Fruit fly (Drosophila melanogaster) whole organism, embryonic: ENCODE measurements around the gene pit.

Experiments used
- Aef1 ChIP-seq: fragments of 200-800 bp; sonication (Bioruptor generic); IDR thresholded peaks from 3 replicates; pipeline ENCODE4 v1.3.6; 2022; ENCODE audit warnings: missing biosample characterization, missing genetic modification characterization
- B-H2 ChIP-seq: fragments of 200-800 bp; sonication (Bioruptor generic); optimal IDR thresholded peaks from 2 replicates; lab custom pipeline; 2018; ENCODE audit warnings: missing biosample characterization, mild to moderate bottlenecking, missing genetic modification characterization
- BEAF-32 ChIP-seq: fragments of 200-800 bp; sonication (Bioruptor generic); optimal IDR thresholded peaks from 3 replicates; lab custom pipeline; 2017; ENCODE audit warnings: missing biosample characterization, missing genetic modification characterization, mild to moderate bottlenecking, moderate library complexity, missing genetic modification reagents
- CG11456 ChIP-seq: fragments of 200-800 bp; sonication (Bioruptor generic); IDR thresholded peaks from 3 replicates; pipeline ENCODE4 v1.3.6; 2022; ENCODE audit warnings: missing biosample characterization, missing genetic modification characterization
- CG12071 ChIP-seq: fragments of 200-800 bp; sonication (Bioruptor generic); optimal IDR thresholded peaks from 3 replicates; lab custom pipeline; 2018; ENCODE audit warnings: missing biosample characterization, mild to moderate bottlenecking, missing genetic modification characterization
- CG12236 ChIP-seq: fragments of 200-800 bp; sonication (Bioruptor generic); optimal IDR thresholded peaks from 2 replicates; lab custom pipeline; 2016; ENCODE audit warnings: missing biosample characterization, missing genetic modification characterization
- CG12942 ChIP-seq: fragments of 200-800 bp; sonication (Bioruptor generic); optimal IDR thresholded peaks from 3 replicates; lab custom pipeline; 2016; ENCODE audit warnings: missing biosample characterization, missing genetic modification characterization
- CG13296 ChIP-seq: fragments of 200-800 bp; sonication (Bioruptor generic); optimal IDR thresholded peaks from 3 replicates; lab custom pipeline; 2018; ENCODE audit warnings: missing biosample characterization, mild to moderate bottlenecking, missing genetic modification characterization
- CG14710 ChIP-seq: fragments of 200-800 bp; sonication (Bioruptor generic); optimal IDR thresholded peaks from 3 replicates; lab custom pipeline; 2019; ENCODE audit warnings: missing biosample characterization, mild to moderate bottlenecking, missing genetic modification characterization, moderate library complexity
- CG16863 ChIP-seq: fragments of 200-800 bp; sonication (Bioruptor generic); optimal IDR thresholded peaks from 3 replicates; lab custom pipeline; 2016; ENCODE audit warnings: missing biosample characterization, missing genetic modification characterization
- CG17186 ChIP-seq: fragments of 200-800 bp; sonication (Bioruptor generic); optimal IDR thresholded peaks from 3 replicates; lab custom pipeline; 2017; ENCODE audit warnings: missing biosample characterization, missing genetic modification reagents, missing genetic modification characterization
- CG17829 ChIP-seq: fragments of 200-800 bp; optimal IDR thresholded peaks from 2 replicates; lab custom pipeline; 2019; ENCODE audit warnings: missing biosample characterization, mild to moderate bottlenecking, missing genetic modification characterization, moderate library complexity
- CG17912 ChIP-seq: fragments of 200-800 bp; sonication (Bioruptor generic); optimal IDR thresholded peaks from 2 replicates; lab custom pipeline; 2018; ENCODE audit warnings: missing biosample characterization, mild to moderate bottlenecking, missing genetic modification characterization
- CG2875 ChIP-seq: fragments of 200-800 bp; sonication (Bioruptor generic); optimal IDR thresholded peaks from 2 replicates; lab custom pipeline; 2017; ENCODE audit warnings: missing biosample characterization, mild to moderate bottlenecking, missing genetic modification characterization, missing genetic modification reagents
- CG30020 ChIP-seq: fragments of 200-800 bp; optimal IDR thresholded peaks from 2 replicates; lab custom pipeline; 2019; ENCODE audit warnings: missing biosample characterization, mild to moderate bottlenecking, missing genetic modification characterization, moderate library complexity
- CG4707 ChIP-seq: fragments of 200-800 bp; sonication (Bioruptor generic); optimal IDR thresholded peaks from 2 replicates; lab custom pipeline; 2018; ENCODE audit warnings: missing biosample characterization, mild to moderate bottlenecking, missing genetic modification characterization, moderate library complexity
- CG9797 ChIP-seq: fragments of 200-800 bp; sonication (Bioruptor generic); optimal IDR thresholded peaks from 3 replicates; lab custom pipeline; 2018; ENCODE audit warnings: missing biosample characterization, mild to moderate bottlenecking, missing genetic modification characterization
- CTCF ChIP-seq: fragments of 200-800 bp; sonication (Bioruptor generic); optimal IDR thresholded peaks from 2 replicates; lab custom pipeline; 2017; ENCODE audit warnings: missing biosample characterization, mild to moderate bottlenecking, missing genetic modification characterization, moderate library complexity
- D ChIP-seq, 2 experiments: fragments of 200-800 bp in 1 of 2; fragments of >200 bp in 1 of 2; sonication (Bioruptor generic) in 1 of 2; optimal IDR thresholded peaks; 2 replicates in 1 of 2; 3 replicates in 1 of 2; lab custom pipeline; 2017; ENCODE audit warnings: mild to moderate bottlenecking in 1 of 2, missing biosample characterization in 1 of 2, missing genetic modification characterization in 1 of 2, missing genetic modification reagents in 1 of 2
- D19A ChIP-seq: fragments of 200-800 bp; optimal IDR thresholded peaks from 3 replicates; lab custom pipeline; 2019; ENCODE audit warnings: missing biosample characterization, mild to moderate bottlenecking, missing genetic modification characterization, moderate library complexity
- Dbx ChIP-seq: fragments of 200-800 bp; sonication (Bioruptor generic); IDR thresholded peaks from 3 replicates; pipeline ENCODE4 v1.3.6; 2022; ENCODE audit warnings: missing biosample characterization, missing genetic modification characterization
- Dip3 ChIP-seq: fragments of 200-800 bp; sonication (Bioruptor generic); optimal IDR thresholded peaks from 3 replicates; lab custom pipeline; 2016; ENCODE audit warnings: missing biosample characterization, missing genetic modification characterization
- Dp ChIP-seq: fragments of 200-800 bp; sonication (Bioruptor generic); optimal IDR thresholded peaks from 2 replicates; lab custom pipeline; 2018; ENCODE audit warnings: missing biosample characterization, mild to moderate bottlenecking, missing genetic modification characterization, moderate library complexity
- Gug ChIP-seq: fragments of 200-800 bp; sonication (Bioruptor generic); IDR thresholded peaks from 4 replicates; pipeline ENCODE4 v1.3.6; 2022; ENCODE audit warnings: missing biosample characterization, missing genetic modification characterization
- HLH3B ChIP-seq: fragments of 200-800 bp; sonication (Bioruptor generic); IDR thresholded peaks from 2 replicates; pipeline ENCODE4 v1.3.6; 2022; ENCODE audit warnings: missing biosample characterization, missing genetic modification characterization
- HLH54F ChIP-seq: fragments of 200-800 bp; sonication (Bioruptor generic); optimal IDR thresholded peaks from 3 replicates; lab custom pipeline; 2016; ENCODE audit warnings: missing biosample characterization, missing genetic modification characterization
- Hey ChIP-seq: fragments of 200-800 bp; sonication (Bioruptor generic); optimal IDR thresholded peaks from 3 replicates; lab custom pipeline; 2018; ENCODE audit warnings: missing biosample characterization, mild to moderate bottlenecking, missing genetic modification characterization
- HmgD ChIP-seq: fragments of 200-800 bp; sonication (Bioruptor generic); optimal IDR thresholded peaks from 3 replicates; lab custom pipeline; 2016; ENCODE audit warnings: missing biosample characterization, missing genetic modification characterization
- Hr78 ChIP-seq, 2 experiments: fragments of 200-800 bp in 1 of 2; fragments of >200 bp in 1 of 2; sonication (Bioruptor generic) in 1 of 2; optimal IDR thresholded peaks; 2 replicates each; lab custom pipeline; 2017 to 2019; ENCODE audit warnings: missing biosample characterization in 2 of 2, missing genetic modification characterization in 2 of 2, mild to moderate bottlenecking in 1 of 2, moderate library complexity in 1 of 2
- Jarid2 ChIP-seq: fragments of 200-800 bp; sonication (Bioruptor generic); optimal IDR thresholded peaks from 3 replicates; lab custom pipeline; 2017; ENCODE audit warnings: mild to moderate bottlenecking, missing biosample characterization, missing genetic modification reagents, missing genetic modification characterization
- Nf-YA ChIP-seq: fragments of 200-800 bp; sonication (Bioruptor generic); IDR thresholded peaks from 2 replicates; pipeline ENCODE4 v1.3.6; 2022; ENCODE audit warnings: missing biosample characterization, missing genetic modification characterization
- Oli ChIP-seq: fragments of 200-800 bp; sonication (Bioruptor generic); optimal IDR thresholded peaks from 2 replicates; lab custom pipeline; 2018; ENCODE audit warnings: missing biosample characterization, mild to moderate bottlenecking, missing genetic modification characterization, moderate library complexity
- PHDP ChIP-seq: fragments of 200-800 bp; sonication (Bioruptor generic); optimal IDR thresholded peaks from 3 replicates; lab custom pipeline; 2018; ENCODE audit warnings: missing biosample characterization, mild to moderate bottlenecking, missing genetic modification characterization, moderate library complexity
- Ssrp ChIP-seq: fragments of 200-800 bp; sonication (Bioruptor generic); optimal IDR thresholded peaks from 2 replicates; lab custom pipeline; 2018; ENCODE audit warnings: missing biosample characterization, mild to moderate bottlenecking, missing genetic modification characterization, moderate library complexity
- Stat92E ChIP-seq, 3 experiments: fragments of >200 bp in 2 of 3; fragments of 200-800 bp in 1 of 3; sonication (Bioruptor generic) in 1 of 3; optimal IDR thresholded peaks; 2 replicates each; lab custom pipeline; 2017 to 2019; ENCODE audit warnings: missing biosample characterization in 3 of 3, missing genetic modification characterization in 3 of 3, mild to moderate bottlenecking in 1 of 3, moderate library complexity in 1 of 3
- abd-A ChIP-seq: fragments of 200-800 bp; sonication (Bioruptor generic); optimal IDR thresholded peaks from 3 replicates; lab custom pipeline; 2019; ENCODE audit warnings: missing biosample characterization, mild to moderate bottlenecking, missing genetic modification characterization, moderate library complexity
- crol ChIP-seq: fragments of 200-800 bp; sonication (Bioruptor generic); IDR thresholded peaks from 2 replicates; pipeline ENCODE4 v1.3.6; 2022; ENCODE audit warnings: missing biosample characterization, missing genetic modification characterization
- dpn ChIP-seq, 2 experiments: fragments of 200-800 bp; sonication (Bioruptor generic); optimal IDR thresholded peaks; 3 replicates each; lab custom pipeline; 2016; ENCODE audit warnings: missing biosample characterization in 2 of 2, missing genetic modification characterization in 2 of 2
- fru ChIP-seq: fragments of >200 bp; optimal IDR thresholded peaks from 2 replicates; lab custom pipeline; 2017
- gcm ChIP-seq: fragments of 200-800 bp; sonication (Bioruptor generic); optimal IDR thresholded peaks from 2 replicates; lab custom pipeline; 2019; ENCODE audit warnings: missing biosample characterization, mild to moderate bottlenecking, missing genetic modification characterization, moderate library complexity
- gfzf ChIP-seq: fragments of 200-800 bp; sonication (Bioruptor generic); optimal IDR thresholded peaks from 2 replicates; lab custom pipeline; 2016; ENCODE audit warnings: missing biosample characterization, mild to moderate bottlenecking, missing genetic modification characterization, moderate library complexity
- h ChIP-seq: fragments of >200 bp; optimal IDR thresholded peaks from 2 replicates; lab custom pipeline; 2017
- nerfin-2 ChIP-seq: fragments of 200-800 bp; sonication (Bioruptor generic); IDR thresholded peaks from 2 replicates; pipeline ENCODE4 v1.3.6; 2022; ENCODE audit warnings: missing biosample characterization, missing genetic modification characterization; ENCODE audit not compliant: partially characterized antibody
- phol ChIP-seq: fragments of 200-800 bp; sonication (Bioruptor generic); optimal IDR thresholded peaks from 3 replicates; lab custom pipeline; 2018; ENCODE audit warnings: missing biosample characterization, mild to moderate bottlenecking, missing genetic modification characterization, moderate library complexity
- ranshi ChIP-seq: fragments of 200-800 bp; sonication (Bioruptor generic); IDR thresholded peaks from 2 replicates; pipeline ENCODE4 v1.3.6; 2022; ENCODE audit warnings: missing biosample characterization, missing genetic modification characterization
- salm ChIP-seq: fragments of 200-800 bp; sonication (Bioruptor generic); optimal IDR thresholded peaks from 2 replicates; lab custom pipeline; 2018; ENCODE audit warnings: missing biosample characterization, mild to moderate bottlenecking, missing genetic modification characterization
- slou ChIP-seq: fragments of 200-800 bp; sonication (Bioruptor generic); optimal IDR thresholded peaks from 3 replicates; lab custom pipeline; 2016; ENCODE audit warnings: missing biosample characterization, missing genetic modification characterization
- sr ChIP-seq: fragments of 200-800 bp; sonication (Bioruptor generic); IDR thresholded peaks from 3 replicates; pipeline ENCODE4 v1.3.6; 2022; ENCODE audit warnings: missing biosample characterization, missing genetic modification characterization
- stc ChIP-seq: fragments of 200-800 bp; sonication (Bioruptor generic); IDR thresholded peaks from 2 replicates; pipeline ENCODE4 v1.3.6; 2022; ENCODE audit warnings: missing biosample characterization, missing genetic modification characterization
- stwl ChIP-seq: fragments of 200-800 bp; sonication (Bioruptor generic); optimal IDR thresholded peaks from 3 replicates; lab custom pipeline; 2018; ENCODE audit warnings: missing biosample characterization, mild to moderate bottlenecking, missing genetic modification characterization, moderate library complexity

The pit gene

DNA sequence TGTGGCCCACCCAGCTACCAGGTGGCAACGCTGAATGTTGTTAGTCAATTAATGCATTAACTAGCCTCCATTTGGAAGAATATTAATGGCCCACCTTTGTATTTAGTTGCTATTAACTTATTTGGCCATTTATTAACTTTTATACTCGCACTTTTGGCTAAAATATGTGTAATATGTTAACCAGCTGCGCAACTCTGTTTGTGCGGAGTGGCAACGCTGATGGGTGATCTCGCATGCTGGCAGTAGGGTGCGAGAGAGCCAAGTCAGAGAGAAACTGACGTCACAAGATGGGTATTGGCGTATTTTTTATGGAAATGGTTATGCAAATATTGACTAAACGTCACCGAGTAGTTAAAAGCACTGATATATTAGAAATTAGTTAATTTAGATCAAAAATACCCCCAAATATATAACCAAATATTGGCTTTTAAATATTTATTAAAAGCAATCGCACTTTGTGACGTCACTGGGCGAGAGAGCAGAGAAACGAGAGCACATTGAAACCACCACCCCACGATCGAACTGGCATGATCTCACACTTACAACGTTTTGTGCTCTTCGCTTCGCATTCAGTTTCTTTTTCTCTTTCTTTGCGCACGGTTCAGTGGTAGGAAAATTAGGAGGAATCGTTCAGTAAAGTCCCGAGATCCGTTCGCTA is 7.7 kb downstream of the pit start, which contains the start of gene how (continued):
- TF ChIP-seq D (optimal IDR thresholded peaks at IDR 0.05; lab: Kevin White, UChicago) (no peak), D (GFP tag; optimal IDR thresholded peaks at IDR 0.05; lab: Kevin White, UChicago) (no peak), CG9797 (GFP tag; lab: Kevin White, UChicago) (peak; percentile 18), CG17829 (tag; lab: Kevin White, UChicago) (peak; percentile 34), salm (tag; lab: Kevin White, UChicago) (no peak), stwl (tag; lab: Kevin White, UChicago) (peak; percentile 45), gcm (GFP tag; lab: Kevin White, UChicago) (no peak), CG17186 (peak; percentile 84), CG13296 (GFP tag; lab: Kevin White, UChicago) (peak; percentile 8), Dip3 (GFP tag; lab: Kevin White, UChicago) (no peak), Stat92E (GFP tag; optimal IDR thresholded peaks at IDR 0.05; lab: Kevin White, UChicago) (no peak), B-H2 (GFP tag; lab: Kevin White, UChicago) (no peak), sr (GFP tag; lab: Robert Waterston, UW) (no peak), fru (lab: Kevin White, UChicago) (no peak), Hey (tag; lab: Kevin White, UChicago) (no peak), CG17912 (GFP tag; lab: Kevin White, UChicago) (no peak), Nf-YA (no peak), crol (GFP tag; lab: Robert Waterston, UW) (no peak), Gug (GFP tag; lab: Robert Waterston, UW) (no peak), abd-A (tag; lab: Kevin White, UChicago) (peak; percentile 33), CG30020 (tag; lab: Kevin White, UChicago) (peak; percentile 22), ranshi (no peak), CG12942 (GFP tag; lab: Kevin White, UChicago) (no peak), dpn (GFP tag; optimal IDR thresholded peaks at IDR 0.05; lab: Kevin White, UChicago) (peak in 1 of 2 experiments; percentile 30), Oli (no peak), Ssrp (tag; lab: Kevin White, UChicago) (no peak), HLH54F (GFP tag; lab: Kevin White, UChicago) (no peak), HmgD (peak; percentile 41), CG12071 (GFP tag; lab: Kevin White, UChicago) (no peak), HLH3B (GFP tag; lab: Robert Waterston, UW) (no peak), BEAF-32 (GFP tag; lab: Kevin White, UChicago) (peak; percentile 40), Dp (GFP tag; lab: Kevin White, UChicago) (peak; percentile 92), stc (GFP tag; lab: Robert Waterston, UW) (no peak), D19A (no peak), nerfin-2 (GFP tag; lab: Robert Waterston, UW) (no peak), CG12236 (GFP tag; lab: Kevin White, UChicago) (no peak), CG4707 (no peak), CTCF (GFP tag; lab: Kevin White, UChicago) (peak; percentile 29), slou (GFP tag; lab: Kevin White, UChicago) (no peak), Aef1 (GFP tag; lab: Robert Waterston, UW) (no peak; the same call in 2 of the 3 replicates), phol (tag; lab: Kevin White, UChicago) (peak; percentile 46), CG14710 (tag; lab: Kevin White, UChicago) (peak; percentile 65), Jarid2 (GFP tag; lab: Kevin White, UChicago) (peak; percentile 93), h (lab: Kevin White, UChicago) (no peak), Dbx (GFP tag; lab: Robert Waterston, UW) (no peak), CG16863 (GFP tag; lab: Kevin White, UChicago) (no peak), PHDP (peak; percentile 36), CG2875 (GFP tag; lab: Kevin White, UChicago) (no peak), gfzf (peak; percentile 30), CG11456 (GFP tag; lab: Robert Waterston, UW) (0 out of 3 replicates have a peak, but pooled peaks have one; percentile 41), Hr78 (GFP tag; optimal IDR thresholded peaks at IDR 0.05; lab: Kevin White, UChicago) (no peak)
